Worm (Caenorhabditis elegans) whole organism, L3 larva: ENCODE measurements around the gene polk-1.

Experiments
- R02D3.7 ChIP-seq: fragments of 150-350 bp; optimal IDR thresholded peaks from 2 replicates; lab custom pipeline; 2014; ENCODE audit warnings: missing biosample characterization, missing genetic modification characterization
- ama-1 ChIP-seq: fragments of 150-350 bp; optimal IDR thresholded peaks from 2 replicates; lab custom pipeline; 2018
- ceh-16 ChIP-seq: sonication (generic microtip); optimal IDR thresholded peaks from 2 replicates; lab custom pipeline; 2017; ENCODE audit warnings: missing biosample characterization, missing genetic modification characterization
- ceh-28 ChIP-seq: fragments of 150-350 bp; optimal IDR thresholded peaks from 2 replicates; lab custom pipeline; 2014; ENCODE audit warnings: missing biosample characterization, missing genetic modification reagents, missing genetic modification characterization
- ceh-82 ChIP-seq: fragments of 150-350 bp; optimal IDR thresholded peaks from 2 replicates; lab custom pipeline; 2014; ENCODE audit warnings: missing biosample characterization, missing genetic modification characterization
- ceh-9 ChIP-seq: sonication (generic microtip); optimal IDR thresholded peaks from 2 replicates; lab custom pipeline; 2018; ENCODE audit warnings: missing biosample characterization, missing genetic modification characterization
- egl-27 ChIP-seq: sonication (generic microtip); optimal IDR thresholded peaks from 4 replicates; lab custom pipeline; 2017; ENCODE audit warnings: missing biosample characterization, missing genetic modification reagents, missing genetic modification characterization
- egl-5 ChIP-seq: fragments of 150-350 bp; optimal IDR thresholded peaks from 2 replicates; lab custom pipeline; 2017; ENCODE audit warnings: missing biosample characterization, missing genetic modification reagents, missing genetic modification characterization, inconsistent platforms
- elt-1 ChIP-seq: fragments of 150-350 bp; optimal IDR thresholded peaks from 2 replicates; lab custom pipeline; 2014; ENCODE audit warnings: missing biosample characterization, missing genetic modification characterization
- elt-2 ChIP-seq: sonication (generic microtip); optimal IDR thresholded peaks from 2 replicates; lab custom pipeline; 2016; ENCODE audit warnings: missing genetic modification reagents, mild to moderate bottlenecking, missing genetic modification characterization, missing compliant biosample characterization
- elt-3 ChIP-seq, 3 experiments: fragments of 150-350 bp in 1 of 3; sonication (generic microtip) in 2 of 3; optimal IDR thresholded peaks; 2 replicates in 2 of 3; 4 replicates in 1 of 3; lab custom pipeline; 2014 to 2017; ENCODE audit warnings: missing biosample characterization in 3 of 3, missing genetic modification characterization in 3 of 3
- eor-1 ChIP-seq, 2 experiments: fragments of 150-350 bp; optimal IDR thresholded peaks; 2 replicates each; lab custom pipeline; 2014 to 2018; ENCODE audit warnings: missing biosample characterization in 2 of 2, missing genetic modification characterization in 2 of 2
- hmg-11 ChIP-seq: sonication (generic microtip); optimal IDR thresholded peaks from 2 replicates; lab custom pipeline; 2016; ENCODE audit warnings: missing genetic modification characterization, missing compliant biosample characterization
- jun-1 ChIP-seq: fragments of 150-350 bp; optimal IDR thresholded peaks from 2 replicates; lab custom pipeline; 2014; ENCODE audit warnings: missing biosample characterization, missing genetic modification reagents, missing genetic modification characterization
- lin-15B ChIP-seq: fragments of 150-350 bp; optimal IDR thresholded peaks from 2 replicates; lab custom pipeline; 2014; ENCODE audit warnings: missing biosample characterization, missing genetic modification characterization
- lin-39 ChIP-seq: fragments of 150-350 bp; optimal IDR thresholded peaks from 2 replicates; lab custom pipeline; 2018; ENCODE audit warnings: missing biosample characterization, missing genetic modification reagents, missing genetic modification characterization
- lsy-12 ChIP-seq: sonication (generic microtip); optimal IDR thresholded peaks from 2 replicates; lab custom pipeline; 2016; ENCODE audit warnings: mild to moderate bottlenecking, missing genetic modification characterization, missing compliant biosample characterization
- mdl-1 ChIP-seq: fragments of 150-350 bp; optimal IDR thresholded peaks from 2 replicates; lab custom pipeline; 2014; ENCODE audit warnings: missing biosample characterization, missing genetic modification characterization
- mml-1 ChIP-seq: fragments of 150-350 bp; sonication (generic microtip); optimal IDR thresholded peaks from 3 replicates; lab custom pipeline; 2014; ENCODE audit warnings: missing biosample characterization, missing genetic modification characterization
- nfya-1 ChIP-seq: sonication (generic microtip); optimal IDR thresholded peaks from 2 replicates; lab custom pipeline; 2017; ENCODE audit warnings: missing genetic modification characterization, mild to moderate bottlenecking, missing compliant biosample characterization, antibody characterized with exemption, moderate library complexity; ENCODE audit not compliant: insufficient read depth
- nhr-23 ChIP-seq: fragments of 150-350 bp; optimal IDR thresholded peaks from 2 replicates; lab custom pipeline; 2014; ENCODE audit warnings: missing biosample characterization, missing genetic modification reagents, missing genetic modification characterization
- nhr-25 ChIP-seq: sonication (generic microtip); optimal IDR thresholded peaks from 2 replicates; lab custom pipeline; 2017; ENCODE audit warnings: missing biosample characterization, missing genetic modification characterization
- nhr-43 ChIP-seq: sonication (generic microtip); optimal IDR thresholded peaks from 2 replicates; lab custom pipeline; 2016; ENCODE audit warnings: mild to moderate bottlenecking, missing genetic modification characterization, missing compliant biosample characterization; ENCODE audit not compliant: poor library complexity, severe bottlenecking
- pha-4 ChIP-seq: fragments of 150-350 bp; optimal IDR thresholded peaks from 2 replicates; lab custom pipeline; 2014; ENCODE audit warnings: missing biosample characterization, missing genetic modification reagents, missing genetic modification characterization
- sea-2 ChIP-seq: fragments of 150-350 bp; sonication (generic microtip); optimal IDR thresholded peaks from 4 replicates; lab custom pipeline; 2014; ENCODE audit warnings: missing biosample characterization, missing genetic modification reagents, missing genetic modification characterization
- skn-1 ChIP-seq: fragments of 150-350 bp; optimal IDR thresholded peaks from 2 replicates; lab custom pipeline; 2014; ENCODE audit warnings: missing biosample characterization, missing genetic modification characterization
- snpc-4 ChIP-seq: fragments of 150-350 bp; optimal IDR thresholded peaks from 2 replicates; lab custom pipeline; 2014; ENCODE audit warnings: missing biosample characterization, missing genetic modification characterization
- unc-62 ChIP-seq: fragments of 150-350 bp; sonication (generic microtip); optimal IDR thresholded peaks from 4 replicates; lab custom pipeline; 2014; ENCODE audit warnings: missing biosample characterization, missing genetic modification reagents, missing genetic modification characterization
- ztf-4 ChIP-seq: fragments of 150-350 bp; optimal IDR thresholded peaks from 2 replicates; lab custom pipeline; 2014; ENCODE audit warnings: missing biosample characterization, missing genetic modification characterization

The polk-1 gene

ce11 chrIII:8636803-8637202 is 8.4 kb upstream of the polk-1 start:
- peak; percentile 47 for TF ChIP-seq lin-39 (tag; lab: Kevin White, UChicago)
- TF ChIP-seq unc-62 (GFP tag; lab: Kevin White, UChicago), result peak; percentile 28
- TF ChIP-seq lin-15B (tag; lab: Kevin White, UChicago), result no peak
- TF ChIP-seq nfya-1 (tag; lab: Kevin White, UChicago), result peak; percentile 45

DNA sequence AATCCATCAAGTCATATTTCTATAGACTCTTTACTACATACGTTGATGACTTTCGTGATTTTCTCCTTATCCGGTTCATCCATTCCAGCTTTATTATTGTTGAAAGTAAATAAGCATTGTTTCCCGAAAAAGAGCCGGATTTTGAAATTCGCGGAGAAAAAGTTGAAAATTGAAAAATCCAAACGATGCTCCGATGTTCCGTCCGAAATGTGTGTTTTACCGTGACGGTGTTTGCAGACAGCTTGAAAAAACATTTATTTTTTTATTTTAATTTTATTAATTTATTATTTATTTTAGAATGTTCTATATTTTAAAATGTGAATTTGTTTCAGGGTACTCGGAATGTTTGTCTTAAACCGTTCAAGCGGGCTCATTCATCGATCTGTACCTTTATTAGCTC is 2.4 kb upstream of the polk-1 start, which contains the start of gene dnj-10:
Gene dnj-10, plus strand, starts transcription at position 333 of the 400 bp plus-strand sequence.
- peak; percentile 60 for TF ChIP-seq nhr-23 (tag; lab: Kevin White, UChicago)
- peak; percentile 84 for TF ChIP-seq pha-4 (tag; lab: Kevin White, UChicago)
- no peak for TF ChIP-seq jun-1
- TF ChIP-seq R02D3.7 (tag; lab: Kevin White, UChicago), result peak; percentile 6
- no peak for TF ChIP-seq egl-5 (tag; lab: Kevin White, UChicago)
- TF ChIP-seq nfya-1 (tag; lab: Kevin White, UChicago), result peak; percentile 72
- peak; percentile 92 for TF ChIP-seq lin-15B (tag; lab: Kevin White, UChicago)
- peak; percentile 4 for TF ChIP-seq lin-39 (tag; lab: Kevin White, UChicago)
- peak; percentile 25 for TF ChIP-seq skn-1 (tag; lab: Kevin White, UChicago)
- TF ChIP-seq elt-2 (tag; lab: Kevin White, UChicago), result peak; percentile 16
- no peak for TF ChIP-seq ztf-4 (tag; lab: Kevin White, UChicago)
- peak; percentile 26 for TF ChIP-seq hmg-11 (tag; lab: Kevin White, UChicago)
- no peak for TF ChIP-seq nhr-43
- TF ChIP-seq snpc-4 (tag; lab: Kevin White, UChicago), result peak; percentile 16
- TF ChIP-seq eor-1 (tag; optimal IDR thresholded peaks at IDR 0.05; lab: Kevin White, UChicago), result no peak

- TF ChIP-seq ceh-9 (tag; lab: Kevin White, UChicago), result no peak
- TF ChIP-seq elt-1, result peak; percentile 16
- TF ChIP-seq nhr-25 (tag; lab: Kevin White, UChicago), result peak; percentile 57
Measured at ce11 chrIII:8625125-8625524, 3.3 kb downstream of the polk-1 start.

DNA sequence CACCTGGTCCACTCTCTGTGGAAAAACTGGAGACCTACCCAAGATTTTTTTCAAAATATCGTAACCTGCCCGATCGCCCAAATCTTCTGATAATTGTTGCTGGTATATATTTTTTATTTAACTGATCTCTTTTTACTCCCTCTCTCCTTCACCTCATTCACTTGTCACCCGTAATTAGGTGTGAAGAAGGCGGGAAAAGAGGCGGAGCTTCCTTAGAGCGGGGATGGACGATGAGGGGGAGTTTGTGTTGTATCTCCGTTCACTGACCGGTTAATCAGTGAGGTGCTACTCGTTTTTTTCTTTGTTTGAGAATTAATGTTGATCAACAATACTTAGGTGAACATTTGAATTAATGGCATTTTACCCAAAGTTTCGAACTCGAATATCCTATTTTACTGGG is 6.0 kb downstream of the polk-1 start, which contains the start of gene ceh-16:
Gene ceh-16, plus strand, starts transcription at position 301 of the 400 bp plus-strand sequence.
- TF ChIP-seq nhr-23 (tag; lab: Kevin White, UChicago), result no peak
- TF ChIP-seq, all 47 proteins: peak for 0

- TF ChIP-seq egl-5 (tag; lab: Kevin White, UChicago), result no peak
- TF ChIP-seq ceh-28 (tag; lab: Kevin White, UChicago), result no peak
- no peak for TF ChIP-seq ceh-16 (tag; lab: Kevin White, UChicago)
- no peak for TF ChIP-seq lin-15B (tag; lab: Kevin White, UChicago)
- no peak for TF ChIP-seq nfya-1 (tag; lab: Kevin White, UChicago)
- no peak for TF ChIP-seq nhr-25 (tag; lab: Kevin White, UChicago)
- TF ChIP-seq mdl-1, result no peak
- no peak for TF ChIP-seq lsy-12 (tag; lab: Kevin White, UChicago)
- TF ChIP-seq nhr-23 (tag; lab: Kevin White, UChicago), result no peak
- no peak for TF ChIP-seq egl-27
- TF ChIP-seq sea-2 (GFP tag; lab: Kevin White, UChicago), result no peak
- no peak for TF ChIP-seq jun-1
- TF ChIP-seq ceh-82 (tag; lab: Kevin White, UChicago), result no peak
- TF ChIP-seq hmg-11 (tag; lab: Kevin White, UChicago), result no peak
- no peak for TF ChIP-seq mml-1 (tag; lab: Kevin White, UChicago)
- TF ChIP-seq elt-3 (tag; optimal IDR thresholded peaks at IDR 0.05; lab: Kevin White, UChicago), result no peak
- no peak for TF ChIP-seq ama-1 (lab: Kevin White, UChicago)
Measured at ce11 chrIII:8621982-8622381, 6.4 kb downstream of the polk-1 start.

- TF ChIP-seq nfya-1 (tag; lab: Kevin White, UChicago) (peak; percentile 87), elt-1 (peak; percentile 94), nhr-23 (tag; lab: Kevin White, UChicago) (peak; percentile 30), pha-4 (tag; lab: Kevin White, UChicago) (no peak), nhr-25 (tag; lab: Kevin White, UChicago) (peak; percentile 42)
Measured at ce11 chrIII:8621002-8621401, 7.4 kb downstream of the polk-1 start.
